Fruit fly (Drosophila melanogaster) Kc167 (cell line): ENCODE results near the gene Srr.

Experiments used
- Myc ChIP-seq: fragments of >200 bp; optimal IDR thresholded peaks from 2 replicates; lab custom pipeline; 2017; ENCODE audit warnings: missing external identifiers
- Sin3A ChIP-seq: fragments of >200 bp; optimal IDR thresholded peaks from 2 replicates; lab custom pipeline; 2018; ENCODE audit warnings: missing external identifiers

dm6 chr3R:9348379-9348721, 16.8 kb upstream of the Srr start:
- TF ChIP-seq Myc (lab: Kevin White, UChicago) (no peak), Sin3A (lab: Kevin White, UChicago) (no peak)
